Worm (Caenorhabditis elegans) whole organism, early embryonic: Measurements from ENCODE around the gene srj-27.

Experiments
- F13C5.2 ChIP-seq: sonication (generic microtip); optimal IDR thresholded peaks from 2 replicates; lab custom pipeline; 2017; ENCODE audit warnings: mild to moderate bottlenecking, missing genetic modification characterization, inconsistent platforms, missing compliant biosample characterization
- aly-1 ChIP-seq: sonication (generic microtip); optimal IDR thresholded peaks from 2 replicates; lab custom pipeline; 2016; ENCODE audit warnings: missing genetic modification characterization, missing compliant biosample characterization
- ama-1 ChIP-seq: fragments of 150-350 bp; optimal IDR thresholded peaks from 2 replicates; lab custom pipeline; 2014
- ceh-13 ChIP-seq: fragments of 200-800 bp; sonication (Bioruptor generic); optimal IDR thresholded peaks from 2 replicates; lab custom pipeline; 2018; ENCODE audit warnings: mild to moderate bottlenecking, missing genetic modification characterization, missing compliant biosample characterization
- ceh-36 ChIP-seq: sonication (generic microtip); optimal IDR thresholded peaks from 2 replicates; lab custom pipeline; 2016; ENCODE audit warnings: missing genetic modification characterization, inconsistent platforms, missing compliant biosample characterization
- flt-1 ChIP-seq: fragments of 200-800 bp; sonication (Bioruptor generic); IDR thresholded peaks from 2 replicates; pipeline ENCODE4 v1.3.6; 2022; ENCODE audit warnings: missing genetic modification characterization, missing compliant biosample characterization
- hmbx-1 ChIP-seq: sonication (generic microtip); optimal IDR thresholded peaks from 2 replicates; lab custom pipeline; 2016; ENCODE audit warnings: mild to moderate bottlenecking, missing genetic modification characterization, missing compliant biosample characterization
- hmg-4 ChIP-seq: fragments of 200-800 bp; sonication (Bioruptor generic); optimal IDR thresholded peaks from 2 replicates; lab custom pipeline; 2018; ENCODE audit warnings: mild to moderate bottlenecking, missing genetic modification characterization, missing compliant biosample characterization
- sea-1 ChIP-seq: fragments of 200-800 bp; sonication (Bioruptor generic); conservative IDR thresholded peaks from 2 replicates; pipeline ENCODE4 v1.3.6; 2022; ENCODE audit warnings: missing genetic modification characterization, missing compliant biosample characterization
- tra-4 ChIP-seq: sonication (generic microtip); optimal IDR thresholded peaks from 2 replicates; lab custom pipeline; 2017; ENCODE audit warnings: missing genetic modification characterization, missing compliant biosample characterization

ce11 chrV:15139811-15140210 lies 12.5 kb upstream of the srj-27 start:
- TF ChIP-seq ama-1 (lab: Kevin White, UChicago) (no peak), hmg-4 (GFP tag; lab: Kevin White, UChicago) (no peak), sea-1 (GFP tag; lab: Robert Waterston, UW) (no peak), ceh-36 (tag; lab: Kevin White, UChicago) (no peak), tra-4 (no peak), F13C5.2 (no peak), flt-1 (GFP tag; lab: Robert Waterston, UW) (no peak), aly-1 (no peak), ceh-13 (no peak), hmbx-1 (tag; lab: Kevin White, UChicago) (no peak)
